Worm (Caenorhabditis elegans): ENCODE results near the gene F22H10.6.

F22H10.6 gene

ce11 chrX:16691045-16691444, at the start of gene F22H10.6:
TSS of gene F22H10.6 (minus strand) at chrX:16691336.
- no peak for TF ChIP-seq ham-2 (GFP tag; optimal IDR thresholded peaks at IDR 0.05)
- TF ChIP-seq M03D4.4 (tag; optimal IDR thresholded peaks at IDR 0.05), result no peak
- TF ChIP-seq nhr-28 (tag; optimal IDR thresholded peaks at IDR 0.05), result no peak
- no peak for TF ChIP-seq nhr-2 (tag; optimal IDR thresholded peaks at IDR 0.05)
- no peak for TF ChIP-seq pha-4 (tag; optimal IDR thresholded peaks at IDR 0.05)
- TF ChIP-seq flh-1 (GFP tag; optimal IDR thresholded peaks at IDR 0.05), result no peak
- no peak for TF ChIP-seq sptf-1 (tag; optimal IDR thresholded peaks at IDR 0.05)
- TF ChIP-seq zip-8 (tag; optimal IDR thresholded peaks at IDR 0.05), result no peak
- TF ChIP-seq blmp-1 (tag; optimal IDR thresholded peaks at IDR 0.05), result no peak
- no peak for TF ChIP-seq drap-1 (GFP tag; optimal IDR thresholded peaks at IDR 0.05)
- no peak for TF ChIP-seq ztf-11 (tag; optimal IDR thresholded peaks at IDR 0.05)
- TF ChIP-seq lsy-2 (tag; optimal IDR thresholded peaks at IDR 0.05), result no peak
- TF ChIP-seq cnd-1 (tag; optimal IDR thresholded peaks at IDR 0.05), result no peak
- TF ChIP-seq ceh-39 (tag; optimal IDR thresholded peaks at IDR 0.05), result no peak

- TF ChIP-seq lsy-2 (tag; optimal IDR thresholded peaks at IDR 0.05) (no peak), nhr-2 (tag; optimal IDR thresholded peaks at IDR 0.05) (no peak), nhr-237 (tag; optimal IDR thresholded peaks at IDR 0.05) (no peak), ceh-43 (GFP tag; optimal IDR thresholded peaks at IDR 0.05) (no peak), pha-4 (tag; optimal IDR thresholded peaks at IDR 0.05) (no peak), hlh-1 (tag; optimal IDR thresholded peaks at IDR 0.05) (no peak), nhr-12 (tag; optimal IDR thresholded peaks at IDR 0.05) (no peak), blmp-1 (tag; optimal IDR thresholded peaks at IDR 0.05) (no peak), cnd-1 (tag; optimal IDR thresholded peaks at IDR 0.05) (no peak), tbx-8 (GFP tag; optimal IDR thresholded peaks at IDR 0.05) (no peak)
Observed at ce11 chrX:16737478-16737877, 46.3 kb upstream of the F22H10.6 start.

- TF ChIP-seq ceh-43 (GFP tag; optimal IDR thresholded peaks at IDR 0.05), result no peak
- TF ChIP-seq ham-2 (GFP tag; optimal IDR thresholded peaks at IDR 0.05), result no peak
- no peak for TF ChIP-seq ceh-39 (tag; optimal IDR thresholded peaks at IDR 0.05)
Observed at ce11 chrX:16734970-16735369, 43.8 kb upstream of the F22H10.6 start.

ce11 chrX:16733411-16733810, 42.3 kb upstream of the F22H10.6 start:
- TF ChIP-seq blmp-1 (tag; optimal IDR thresholded peaks at IDR 0.05), result no peak
- no peak for TF ChIP-seq drap-1 (GFP tag; optimal IDR thresholded peaks at IDR 0.05)
- TF ChIP-seq unc-39 (tag; optimal IDR thresholded peaks at IDR 0.05), result no peak
- TF ChIP-seq flh-1 (GFP tag; optimal IDR thresholded peaks at IDR 0.05), result no peak
- TF ChIP-seq nhr-12 (tag; optimal IDR thresholded peaks at IDR 0.05), result no peak
- no peak for TF ChIP-seq nhr-2 (tag; optimal IDR thresholded peaks at IDR 0.05)
- TF ChIP-seq ztf-11 (tag; optimal IDR thresholded peaks at IDR 0.05), result no peak

- TF ChIP-seq nhr-28 (tag; optimal IDR thresholded peaks at IDR 0.05) (no peak), ham-2 (GFP tag; optimal IDR thresholded peaks at IDR 0.05) (no peak), mep-1 (tag; optimal IDR thresholded peaks at IDR 0.05) (no peak), ceh-39 (tag; optimal IDR thresholded peaks at IDR 0.05) (no peak), sptf-1 (tag; optimal IDR thresholded peaks at IDR 0.05) (no peak), ces-1 (GFP tag; optimal IDR thresholded peaks at IDR 0.05) (no peak), flh-1 (GFP tag; optimal IDR thresholded peaks at IDR 0.05) (no peak), ceh-83 (GFP tag; optimal IDR thresholded peaks at IDR 0.05) (no peak), zip-8 (tag; optimal IDR thresholded peaks at IDR 0.05) (no peak), lsy-2 (tag; optimal IDR thresholded peaks at IDR 0.05) (no peak), sem-2 (GFP tag; optimal IDR thresholded peaks at IDR 0.05) (no peak), mab-5 (tag; optimal IDR thresholded peaks at IDR 0.05) (no peak)
Observed at ce11 chrX:16732259-16732658, 41.1 kb upstream of the F22H10.6 start.

ce11 chrX:16731167-16731566, 40.0 kb upstream of the F22H10.6 start:
- TF ChIP-seq elt-1 (tag; optimal IDR thresholded peaks at IDR 0.05; ENCODE audit: borderline replicate concordance, insufficient read depth) (no peak), snpc-4 (tag; optimal IDR thresholded peaks at IDR 0.05) (no peak), mab-5 (tag; optimal IDR thresholded peaks at IDR 0.05) (no peak), flh-1 (GFP tag; optimal IDR thresholded peaks at IDR 0.05) (no peak), unc-120 (tag; optimal IDR thresholded peaks at IDR 0.05; ENCODE audit: poor library complexity, severe bottlenecking) (no peak), blmp-1 (tag; optimal IDR thresholded peaks at IDR 0.05) (no peak), zip-8 (tag; optimal IDR thresholded peaks at IDR 0.05) (no peak)
